Fruit fly (Drosophila melanogaster): Measurements from ENCODE around the gene att-ORFB.

Gene att-ORFB

dm6 chr3R:20588480-20588785 is 34.2 kb upstream of the att-ORFB start, which contains the start of gene Srp72:
Gene Srp72 (plus strand): TSS chr3R:20588711.
- TF ChIP-seq pan (optimal IDR thresholded peaks at IDR 0.05) (no peak), CG8478 (optimal IDR thresholded peaks at IDR 0.05) (no peak), usp (GFP tag; optimal IDR thresholded peaks at IDR 0.05) (no peak), EcR (GFP tag; optimal IDR thresholded peaks at IDR 0.05) (no peak), Dll (optimal IDR thresholded peaks at IDR 0.05) (no peak), psq (optimal IDR thresholded peaks at IDR 0.05) (no peak)

dm6 chr3R:20587630-20588479 is 33.7 kb upstream of the att-ORFB start, which contains the start of gene Septin2:
Gene Septin2 (minus strand): TSS chr3R:20588356.
- no peak for TF ChIP-seq CG8478 (optimal IDR thresholded peaks at IDR 0.05)

dm6 chr3R:20586409-20586808 is 32.2 kb upstream of the att-ORFB start:
- TF ChIP-seq pan (optimal IDR thresholded peaks at IDR 0.05): no peak
- TF ChIP-seq EcR (GFP tag; optimal IDR thresholded peaks at IDR 0.05): no peak
- no peak for TF ChIP-seq usp (GFP tag; optimal IDR thresholded peaks at IDR 0.05)
- TF ChIP-seq psq (optimal IDR thresholded peaks at IDR 0.05): no peak
- TF ChIP-seq Dll (optimal IDR thresholded peaks at IDR 0.05): no peak
- TF ChIP-seq CG8478 (optimal IDR thresholded peaks at IDR 0.05): no peak

dm6 chr3R:20585566-20585965 is 31.4 kb upstream of the att-ORFB start, which contains the start of gene CG16953:
Gene CG16953 (minus strand): TSS chr3R:20585833.
- TF ChIP-seq usp (GFP tag; optimal IDR thresholded peaks at IDR 0.05) (no peak), Dll (optimal IDR thresholded peaks at IDR 0.05) (no peak), pan (optimal IDR thresholded peaks at IDR 0.05) (no peak), CG8478 (optimal IDR thresholded peaks at IDR 0.05) (no peak), EcR (GFP tag; optimal IDR thresholded peaks at IDR 0.05) (no peak), psq (optimal IDR thresholded peaks at IDR 0.05) (no peak)

dm6 chr3R:20581376-20581775 is 27.2 kb upstream of the att-ORFB start, which contains the start of gene CG34008:
Gene CG34008 (minus strand): TSS chr3R:20581522.
- no peak for TF ChIP-seq pan (optimal IDR thresholded peaks at IDR 0.05)
- no peak for TF ChIP-seq Dll (optimal IDR thresholded peaks at IDR 0.05)
- no peak for TF ChIP-seq usp (GFP tag; optimal IDR thresholded peaks at IDR 0.05)
- TF ChIP-seq psq (optimal IDR thresholded peaks at IDR 0.05): no peak
- no peak for TF ChIP-seq CG8478 (optimal IDR thresholded peaks at IDR 0.05)
- no peak for TF ChIP-seq EcR (GFP tag; optimal IDR thresholded peaks at IDR 0.05)

dm6 chr3R:20579816-20580215 is 25.6 kb upstream of the att-ORFB start, which contains the start of the genes EloB and Srp14:
Gene EloB (minus strand): TSS chr3R:20579850.
Gene Srp14 (plus strand): TSS chr3R:20580115.
- TF ChIP-seq CG8478 (optimal IDR thresholded peaks at IDR 0.05): no peak
- no peak for TF ChIP-seq Dll (optimal IDR thresholded peaks at IDR 0.05)
- no peak for TF ChIP-seq EcR (GFP tag; optimal IDR thresholded peaks at IDR 0.05)
- no peak for TF ChIP-seq usp (GFP tag; optimal IDR thresholded peaks at IDR 0.05)
- no peak for TF ChIP-seq psq (optimal IDR thresholded peaks at IDR 0.05)
- no peak for TF ChIP-seq pan (optimal IDR thresholded peaks at IDR 0.05)

- TF ChIP-seq EcR (GFP tag; optimal IDR thresholded peaks at IDR 0.05): no peak
- no peak for TF ChIP-seq CG8478 (optimal IDR thresholded peaks at IDR 0.05)
- TF ChIP-seq Dll (optimal IDR thresholded peaks at IDR 0.05): no peak
- TF ChIP-seq pan (optimal IDR thresholded peaks at IDR 0.05): no peak
- no peak for TF ChIP-seq psq (optimal IDR thresholded peaks at IDR 0.05)
- no peak for TF ChIP-seq usp (GFP tag; optimal IDR thresholded peaks at IDR 0.05)
Observed at dm6 chr3R:20576789-20577188, 22.6 kb upstream of the att-ORFB start, which contains the start of the genes TFAM and CG5412. Gene TFAM (minus strand): TSS chr3R:20577010. Gene CG5412 (plus strand): TSS chr3R:20577053.

dm6 chr3R:20574535-20574980 is 20.4 kb upstream of the att-ORFB start:
- TF ChIP-seq usp (GFP tag; optimal IDR thresholded peaks at IDR 0.05) (no peak), EcR (GFP tag; optimal IDR thresholded peaks at IDR 0.05) (no peak), pan (optimal IDR thresholded peaks at IDR 0.05) (no peak), Dll (optimal IDR thresholded peaks at IDR 0.05) (no peak), psq (optimal IDR thresholded peaks at IDR 0.05) (no peak), CG8478 (optimal IDR thresholded peaks at IDR 0.05) (no peak)

- no peak for TF ChIP-seq usp (GFP tag; optimal IDR thresholded peaks at IDR 0.05)
Observed at dm6 chr3R:20573326-20573725, 19.1 kb upstream of the att-ORFB start.

dm6 chr3R:20567507-20568222 is 13.5 kb upstream of the att-ORFB start:
- TF ChIP-seq pan (optimal IDR thresholded peaks at IDR 0.05) (no peak), psq (optimal IDR thresholded peaks at IDR 0.05) (no peak), CG8478 (optimal IDR thresholded peaks at IDR 0.05) (no peak), Dll (optimal IDR thresholded peaks at IDR 0.05) (no peak)

dm6 chr3R:20565546-20565948 is 11.3 kb upstream of the att-ORFB start:
- TF ChIP-seq CG8478 (optimal IDR thresholded peaks at IDR 0.05): no peak
- TF ChIP-seq EcR (GFP tag; optimal IDR thresholded peaks at IDR 0.05): no peak
- peak; percentile 20 for TF ChIP-seq Dll (optimal IDR thresholded peaks at IDR 0.05)
- TF ChIP-seq usp (GFP tag; optimal IDR thresholded peaks at IDR 0.05): no peak

dm6 chr3R:20563830-20564421 is 9.7 kb upstream of the att-ORFB start, which contains the start of gene CG10877:
Gene CG10877 (minus strand): TSS chr3R:20564067.
- no peak for TF ChIP-seq usp (GFP tag; optimal IDR thresholded peaks at IDR 0.05)
- TF ChIP-seq psq (optimal IDR thresholded peaks at IDR 0.05): no peak
- no peak for TF ChIP-seq EcR (GFP tag; optimal IDR thresholded peaks at IDR 0.05)
- TF ChIP-seq Dll (optimal IDR thresholded peaks at IDR 0.05): no peak
- no peak for TF ChIP-seq CG8478 (optimal IDR thresholded peaks at IDR 0.05)
- TF ChIP-seq pan (optimal IDR thresholded peaks at IDR 0.05): no peak
